Fruit fly (Drosophila melanogaster) whole organism, embryonic: ENCODE data around the gene ppk.

Experiments used
- Blimp-1 ChIP-seq: fragments of 200-800 bp; sonication (Bioruptor generic); optimal IDR thresholded peaks from 3 replicates; lab custom pipeline; 2018; ENCODE audit warnings: missing biosample characterization, missing genetic modification characterization, mild to moderate bottlenecking, moderate library complexity, missing genetic modification reagents
- Bteb2 ChIP-seq: fragments of 200-800 bp; sonication (Bioruptor generic); optimal IDR thresholded peaks from 2 replicates; lab custom pipeline; 2016; ENCODE audit warnings: missing biosample characterization, missing genetic modification characterization
- CG11456 ChIP-seq: fragments of 200-800 bp; sonication (Bioruptor generic); IDR thresholded peaks from 3 replicates; pipeline ENCODE4 v1.3.6; 2022; ENCODE audit warnings: missing biosample characterization, missing genetic modification characterization
- CG11696 ChIP-seq: fragments of 200-800 bp; sonication (Bioruptor generic); IDR thresholded peaks from 2 replicates; pipeline ENCODE4 v1.3.6; 2022; ENCODE audit warnings: missing biosample characterization, missing genetic modification characterization
- CG12391 ChIP-seq: fragments of 200-800 bp; sonication (Bioruptor generic); optimal IDR thresholded peaks from 3 replicates; lab custom pipeline; 2018; ENCODE audit warnings: missing biosample characterization, mild to moderate bottlenecking, missing genetic modification characterization, moderate library complexity
- CG15073 ChIP-seq: fragments of 200-800 bp; sonication (Bioruptor generic); optimal IDR thresholded peaks from 2 replicates; lab custom pipeline; 2016; ENCODE audit warnings: missing biosample characterization, missing genetic modification characterization
- CG15479 ChIP-seq: fragments of 200-800 bp; sonication (Bioruptor generic); optimal IDR thresholded peaks from 3 replicates; lab custom pipeline; 2019; ENCODE audit warnings: missing biosample characterization, mild to moderate bottlenecking, missing genetic modification characterization, moderate library complexity
- CG18476 ChIP-seq: fragments of 200-800 bp; sonication (Bioruptor generic); optimal IDR thresholded peaks from 2 replicates; lab custom pipeline; 2016; ENCODE audit warnings: missing biosample characterization, mild to moderate bottlenecking, missing genetic modification characterization
- CG18619 ChIP-seq: fragments of 200-800 bp; sonication (Bioruptor generic); optimal IDR thresholded peaks from 3 replicates; lab custom pipeline; 2017; ENCODE audit warnings: missing biosample characterization, mild to moderate bottlenecking, missing genetic modification characterization
- CG18764 ChIP-seq: fragments of 200-800 bp; sonication (Bioruptor generic); optimal IDR thresholded peaks from 3 replicates; lab custom pipeline; 2016; ENCODE audit warnings: missing biosample characterization, missing genetic modification characterization
- CG42726 ChIP-seq: fragments of 200-800 bp; sonication (Bioruptor generic); IDR thresholded peaks from 2 replicates; pipeline ENCODE4 v1.3.6; 2022; ENCODE audit warnings: missing biosample characterization, missing genetic modification characterization; ENCODE audit not compliant: partially characterized antibody
- CG5953 ChIP-seq: fragments of 200-800 bp; sonication (Bioruptor generic); IDR thresholded peaks from 2 replicates; pipeline ENCODE4 v1.3.6; 2022; ENCODE audit warnings: missing biosample characterization, missing genetic modification characterization
- CG6683 ChIP-seq: fragments of 200-800 bp; sonication (Bioruptor generic); optimal IDR thresholded peaks from 2 replicates; lab custom pipeline; 2017; ENCODE audit warnings: missing biosample characterization, mild to moderate bottlenecking, missing genetic modification characterization, missing genetic modification reagents
- CG7745 ChIP-seq: fragments of 200-800 bp; sonication (Bioruptor generic); optimal IDR thresholded peaks from 2 replicates; lab custom pipeline; 2018; ENCODE audit warnings: missing biosample characterization, mild to moderate bottlenecking, missing genetic modification characterization, moderate library complexity
- CG7839 ChIP-seq: fragments of 200-800 bp; sonication (Bioruptor generic); optimal IDR thresholded peaks from 3 replicates; lab custom pipeline; 2018; ENCODE audit warnings: missing biosample characterization, mild to moderate bottlenecking, missing genetic modification characterization, moderate library complexity
- CG8478 ChIP-seq: fragments of >200 bp; optimal IDR thresholded peaks from 2 replicates; lab custom pipeline; 2018
- CG8924 ChIP-seq: fragments of 200-800 bp; optimal IDR thresholded peaks from 3 replicates; lab custom pipeline; 2019; ENCODE audit warnings: missing biosample characterization, mild to moderate bottlenecking, missing genetic modification characterization, moderate library complexity
- CG9215 ChIP-seq: fragments of 200-800 bp; sonication (Bioruptor generic); IDR thresholded peaks from 2 replicates; pipeline ENCODE4 v1.3.6; 2022; ENCODE audit warnings: missing biosample characterization, missing genetic modification characterization
- CHES-1-like ChIP-seq: fragments of 200-800 bp; sonication (Bioruptor generic); optimal IDR thresholded peaks from 2 replicates; lab custom pipeline; 2016; ENCODE audit warnings: missing biosample characterization, missing genetic modification characterization
- CrebB ChIP-seq: fragments of 200-800 bp; sonication (Bioruptor generic); optimal IDR thresholded peaks from 3 replicates; lab custom pipeline; 2018; ENCODE audit warnings: missing biosample characterization, mild to moderate bottlenecking, missing genetic modification characterization
- D19A ChIP-seq: fragments of 200-800 bp; optimal IDR thresholded peaks from 3 replicates; lab custom pipeline; 2019; ENCODE audit warnings: missing biosample characterization, mild to moderate bottlenecking, missing genetic modification characterization, moderate library complexity
- Deaf1 ChIP-seq: fragments of 200-800 bp; optimal IDR thresholded peaks from 3 replicates; lab custom pipeline; 2019; ENCODE audit warnings: missing biosample characterization, mild to moderate bottlenecking, missing genetic modification characterization, moderate library complexity
- Dp ChIP-seq: fragments of 200-800 bp; sonication (Bioruptor generic); optimal IDR thresholded peaks from 2 replicates; lab custom pipeline; 2018; ENCODE audit warnings: missing biosample characterization, mild to moderate bottlenecking, missing genetic modification characterization, moderate library complexity
- Lpt ChIP-seq: fragments of >200 bp; optimal IDR thresholded peaks from 2 replicates; lab custom pipeline; 2018; ENCODE audit warnings: missing biosample characterization, missing genetic modification characterization
- MBD-R2 ChIP-seq: fragments of 200-800 bp; sonication (Bioruptor generic); IDR thresholded peaks from 2 replicates; pipeline ENCODE4 v1.3.6; 2022; ENCODE audit warnings: missing biosample characterization, missing genetic modification characterization
- NC2α ChIP-seq: fragments of 200-800 bp; sonication (Bioruptor generic); optimal IDR thresholded peaks from 2 replicates; lab custom pipeline; 2016; ENCODE audit warnings: missing biosample characterization, missing genetic modification characterization
- Neu2 ChIP-seq: fragments of 200-800 bp; sonication (Bioruptor generic); optimal IDR thresholded peaks from 3 replicates; lab custom pipeline; 2016; ENCODE audit warnings: missing biosample characterization, missing genetic modification characterization, borderline replicate concordance
- Sin3A ChIP-seq: fragments of >200 bp; optimal IDR thresholded peaks from 2 replicates; lab custom pipeline; 2018
- ap ChIP-seq: fragments of 200-800 bp; sonication (Bioruptor generic); IDR thresholded peaks from 2 replicates; pipeline ENCODE4 v1.3.6; 2022; ENCODE audit warnings: missing biosample characterization, missing genetic modification characterization
- cas ChIP-seq: fragments of 200-800 bp; sonication (Bioruptor generic); IDR thresholded peaks from 2 replicates; pipeline ENCODE4 v1.3.6; 2022; ENCODE audit warnings: missing biosample characterization, missing genetic modification characterization
- caup ChIP-seq: fragments of 200-800 bp; sonication (Bioruptor generic); optimal IDR thresholded peaks from 3 replicates; lab custom pipeline; 2017; ENCODE audit warnings: missing biosample characterization, mild to moderate bottlenecking, missing genetic modification characterization, moderate library complexity; ENCODE audit not compliant: severe bottlenecking
- corto ChIP-seq: fragments of 200-800 bp; sonication (Bioruptor generic); optimal IDR thresholded peaks from 2 replicates; lab custom pipeline; 2016; ENCODE audit warnings: missing biosample characterization, mild to moderate bottlenecking, missing genetic modification characterization, moderate library complexity
- fd102C ChIP-seq: fragments of 200-800 bp; sonication (Bioruptor generic); optimal IDR thresholded peaks from 2 replicates; lab custom pipeline; 2018; ENCODE audit warnings: missing biosample characterization, mild to moderate bottlenecking, missing genetic modification characterization, moderate library complexity
- fd64A ChIP-seq: fragments of 200-800 bp; sonication (Bioruptor generic); optimal IDR thresholded peaks from 3 replicates; lab custom pipeline; 2018; ENCODE audit warnings: missing biosample characterization, mild to moderate bottlenecking, missing genetic modification characterization
- gro ChIP-seq: fragments of 200-800 bp; sonication (Bioruptor generic); optimal IDR thresholded peaks from 2 replicates; lab custom pipeline; 2016; ENCODE audit warnings: missing biosample characterization, missing genetic modification characterization
- gsb-n ChIP-seq: fragments of 200-800 bp; sonication (Bioruptor generic); optimal IDR thresholded peaks from 3 replicates; lab custom pipeline; 2018; ENCODE audit warnings: missing biosample characterization, mild to moderate bottlenecking, missing genetic modification characterization
- hb ChIP-seq: fragments of 200-800 bp; sonication (Bioruptor generic); IDR thresholded peaks from 3 replicates; pipeline ENCODE4 v1.3.6; 2022; ENCODE audit warnings: missing biosample characterization, missing genetic modification characterization; ENCODE audit not compliant: partially characterized antibody
- odd ChIP-seq: fragments of 200-800 bp; sonication (Bioruptor generic); optimal IDR thresholded peaks from 2 replicates; lab custom pipeline; 2017; ENCODE audit warnings: missing biosample characterization, mild to moderate bottlenecking, missing genetic modification characterization
- pb ChIP-seq: fragments of 200-800 bp; sonication (Bioruptor generic); optimal IDR thresholded peaks from 3 replicates; lab custom pipeline; 2016; ENCODE audit warnings: missing biosample characterization, missing genetic modification characterization
- peb ChIP-seq: fragments of 200-800 bp; sonication (Bioruptor generic); IDR thresholded peaks from 2 replicates; pipeline ENCODE4 v1.3.6; 2022; ENCODE audit warnings: missing biosample characterization, missing genetic modification characterization
- sc ChIP-seq, 3 experiments: fragments of >200 bp in 2 of 3; fragments of 200-800 bp in 1 of 3; sonication (Bioruptor generic) in 1 of 3; optimal IDR thresholded peaks; 2 replicates in 2 of 3; 3 replicates in 1 of 3; lab custom pipeline; 2017; ENCODE audit warnings: mild to moderate bottlenecking in 1 of 3, missing biosample characterization in 1 of 3, missing genetic modification characterization in 1 of 3, missing genetic modification reagents in 1 of 3
- slou ChIP-seq: fragments of 200-800 bp; sonication (Bioruptor generic); optimal IDR thresholded peaks from 3 replicates; lab custom pipeline; 2016; ENCODE audit warnings: missing biosample characterization, missing genetic modification characterization
- slp2 ChIP-seq: fragments of 200-800 bp; sonication (Bioruptor generic); optimal IDR thresholded peaks from 2 replicates; lab custom pipeline; 2016; ENCODE audit warnings: missing biosample characterization, missing genetic modification characterization
- sr ChIP-seq: fragments of 200-800 bp; sonication (Bioruptor generic); IDR thresholded peaks from 3 replicates; pipeline ENCODE4 v1.3.6; 2022; ENCODE audit warnings: missing biosample characterization, missing genetic modification characterization
- ssp ChIP-seq: fragments of 200-800 bp; sonication (Bioruptor generic); IDR thresholded peaks from 2 replicates; pipeline ENCODE4 v1.3.6; 2022; ENCODE audit warnings: missing biosample characterization, missing genetic modification characterization
- tgo ChIP-seq: fragments of 200-800 bp; sonication (Bioruptor generic); IDR thresholded peaks from 3 replicates; pipeline ENCODE4 v1.3.6; 2022; ENCODE audit warnings: missing biosample characterization, missing genetic modification characterization
- tll ChIP-seq, 2 experiments: fragments of 200-800 bp in 1 of 2; fragments of >200 bp in 1 of 2; sonication (Bioruptor generic) in 1 of 2; optimal IDR thresholded peaks; 2 replicates each; lab custom pipeline; 2017 to 2019; ENCODE audit warnings: missing biosample characterization in 2 of 2, missing genetic modification characterization in 2 of 2, mild to moderate bottlenecking in 1 of 2, moderate library complexity in 1 of 2
- unpg ChIP-seq: fragments of 200-800 bp; sonication (Bioruptor generic); optimal IDR thresholded peaks from 3 replicates; lab custom pipeline; 2018; ENCODE audit warnings: missing biosample characterization, mild to moderate bottlenecking, missing genetic modification characterization, moderate library complexity
- vnd ChIP-seq: fragments of 200-800 bp; sonication (Bioruptor generic); IDR thresholded peaks from 3 replicates; pipeline ENCODE4 v1.3.6; 2022; ENCODE audit warnings: missing biosample characterization, missing genetic modification characterization; ENCODE audit not compliant: partially characterized antibody
- wek ChIP-seq: fragments of 200-800 bp; sonication (Bioruptor generic); optimal IDR thresholded peaks from 3 replicates; lab custom pipeline; 2018; ENCODE audit warnings: missing biosample characterization, mild to moderate bottlenecking, missing genetic modification characterization, moderate library complexity

The ppk gene

DNA sequence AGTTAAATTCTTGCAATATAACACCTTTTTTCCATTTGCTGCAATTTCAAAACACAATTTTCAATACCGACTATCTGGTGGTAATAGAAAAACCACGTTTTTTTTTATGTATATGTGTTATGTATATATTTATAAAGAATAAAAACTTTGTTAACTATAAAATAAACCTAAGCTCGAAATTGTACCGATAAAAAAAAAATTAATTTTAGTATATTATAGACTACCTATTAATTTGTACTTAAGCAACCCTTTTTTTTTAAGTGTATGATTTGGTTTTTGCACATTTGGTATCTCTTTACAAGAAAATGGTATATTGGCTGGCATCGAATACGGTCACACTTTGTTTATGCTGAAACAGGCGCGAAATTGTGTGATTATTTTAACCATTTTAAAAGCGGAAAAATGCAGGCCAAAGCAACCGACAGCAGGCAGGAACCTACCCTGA lies 19.2 kb downstream of the ppk start, which contains the start of gene spel1 (continued):
- no peak for TF ChIP-seq corto (GFP tag; lab: Kevin White, UChicago)
- TF ChIP-seq CG11696 (GFP tag; lab: Robert Waterston, UW), result no peak
- peak; percentile 2 for TF ChIP-seq Bteb2 (GFP tag; lab: Kevin White, UChicago)
- no peak for TF ChIP-seq pb (GFP tag; lab: Kevin White, UChicago)
- TF ChIP-seq NC2α (GFP tag; lab: Kevin White, UChicago), result no peak
- peak; percentile 65 for TF ChIP-seq CG18764 (GFP tag; lab: Kevin White, UChicago)
- TF ChIP-seq CG6683 (GFP tag; lab: Kevin White, UChicago), result peak; percentile 63
- TF ChIP-seq vnd (GFP tag; lab: Robert Waterston, UW), result no peak
- peak; percentile 84 for TF ChIP-seq tgo (GFP tag; lab: Robert Waterston, UW)
- TF ChIP-seq gro, result peak; percentile 49
- TF ChIP-seq Dp, result peak; percentile 79
- TF ChIP-seq sc (optimal IDR thresholded peaks at IDR 0.05; lab: Kevin White, UChicago), result no peak
- peak; percentile 39 for TF ChIP-seq sc (GFP tag; optimal IDR thresholded peaks at IDR 0.05; lab: Kevin White, UChicago)
- peak; percentile 76 for TF ChIP-seq gsb-n (tag; lab: Kevin White, UChicago)
- TF ChIP-seq odd (GFP tag; lab: Kevin White, UChicago), result peak; percentile 35
- peak; percentile 86 for TF ChIP-seq CG8924 (tag; lab: Kevin White, UChicago)
- TF ChIP-seq tll (GFP tag; optimal IDR thresholded peaks at IDR 0.05; lab: Kevin White, UChicago), result no peak
- peak; percentile 57 for TF ChIP-seq CG9215 (GFP tag; lab: Robert Waterston, UW)
- TF ChIP-seq ap (GFP tag; lab: Robert Waterston, UW), result peak; percentile 81
- TF ChIP-seq caup (GFP tag; lab: Kevin White, UChicago), result peak; percentile 59
- peak; percentile 62 for TF ChIP-seq CrebB (tag; lab: Kevin White, UChicago)
- peak; percentile 82 for TF ChIP-seq D19A
- peak; percentile 69 for TF ChIP-seq slou (GFP tag; lab: Kevin White, UChicago)
- peak; percentile 86 for TF ChIP-seq unpg
- TF ChIP-seq CG8478 (lab: Kevin White, UChicago), result no peak
- peak; percentile 52 for TF ChIP-seq CG5953
- TF ChIP-seq sr, result no peak
- peak; percentile 74; the same call in 2 of the 3 replicates for TF ChIP-seq CG11456 (GFP tag; lab: Robert Waterston, UW)
- peak; percentile 68 for TF ChIP-seq MBD-R2 (GFP tag; lab: Robert Waterston, UW)
- TF ChIP-seq CG7839 (tag; lab: Kevin White, UChicago), result peak; percentile 88
- TF ChIP-seq slp2 (GFP tag; lab: Kevin White, UChicago), result no peak
- TF ChIP-seq CG18476, result peak; percentile 13
- TF ChIP-seq peb (GFP tag; lab: Robert Waterston, UW), result no peak
- no peak for TF ChIP-seq CG42726
- no peak for TF ChIP-seq CG7745
- TF ChIP-seq fd102C (GFP tag; lab: Kevin White, UChicago), result no peak
- no peak for TF ChIP-seq Neu2
- peak; percentile 93 for TF ChIP-seq CG12391
- TF ChIP-seq hb (GFP tag; lab: Robert Waterston, UW), result no peak
- no peak for TF ChIP-seq fd64A (GFP tag; lab: Kevin White, UChicago)
- peak; percentile 77; the same call in 1 of the 2 replicates for TF ChIP-seq cas (GFP tag; lab: Robert Waterston, UW)
- no peak for TF ChIP-seq Lpt (GFP tag; lab: Kevin White, UChicago)
- no peak for TF ChIP-seq wek (GFP tag; lab: Kevin White, UChicago)
- TF ChIP-seq Sin3A (lab: Kevin White, UChicago), result no peak
- TF ChIP-seq CG15479 (GFP tag; lab: Kevin White, UChicago), result no peak
- no peak for TF ChIP-seq CHES-1-like (GFP tag; lab: Kevin White, UChicago)
- TF ChIP-seq CG18619 (GFP tag; lab: Kevin White, UChicago), result peak; percentile 64
- TF ChIP-seq ssp (GFP tag; lab: Robert Waterston, UW), result peak; percentile 42; the same call in 1 of the 2 replicates
- no peak for TF ChIP-seq CG15073 (GFP tag; lab: Kevin White, UChicago)
- TF ChIP-seq Deaf1 (tag; lab: Kevin White, UChicago), result peak; percentile 61
- TF ChIP-seq Blimp-1, result peak; percentile 85
